Fruit fly (Drosophila melanogaster) whole organism, embryonic: ENCODE measurements around the gene Ctr1B.

Experiments
- Adf1 ChIP-seq: fragments of 200-800 bp; sonication (Bioruptor generic); IDR thresholded peaks from 2 replicates; pipeline ENCODE4 v1.3.6; 2022; ENCODE audit warnings: missing biosample characterization, missing genetic modification characterization
- Atf6 ChIP-seq: fragments of 200-800 bp; sonication (Bioruptor generic); IDR thresholded peaks from 2 replicates; pipeline ENCODE4 v1.3.6; 2022; ENCODE audit warnings: missing biosample characterization, missing genetic modification characterization
- Bdp1 ChIP-seq: fragments of 200-800 bp; sonication (Bioruptor generic); optimal IDR thresholded peaks from 3 replicates; lab custom pipeline; 2016; ENCODE audit warnings: missing biosample characterization, missing genetic modification characterization
- CG10654 ChIP-seq: fragments of 200-800 bp; sonication (Bioruptor generic); optimal IDR thresholded peaks from 2 replicates; lab custom pipeline; 2016; ENCODE audit warnings: missing biosample characterization, missing genetic modification characterization
- CG12299 ChIP-seq: fragments of 200-800 bp; sonication (Bioruptor generic); optimal IDR thresholded peaks from 2 replicates; lab custom pipeline; 2018; ENCODE audit warnings: missing biosample characterization, mild to moderate bottlenecking, missing genetic modification characterization
- CG13894 ChIP-seq: fragments of 200-800 bp; sonication (Bioruptor generic); optimal IDR thresholded peaks from 3 replicates; lab custom pipeline; 2018; ENCODE audit warnings: missing biosample characterization, mild to moderate bottlenecking, missing genetic modification characterization, moderate library complexity
- CG14667 ChIP-seq: fragments of 200-800 bp; sonication (Bioruptor generic); IDR thresholded peaks from 2 replicates; pipeline ENCODE4 v1.3.6; 2022; ENCODE audit warnings: missing biosample characterization, missing genetic modification characterization
- CG1647 ChIP-seq: fragments of 200-800 bp; sonication (Bioruptor generic); optimal IDR thresholded peaks from 3 replicates; lab custom pipeline; 2016; ENCODE audit warnings: missing biosample characterization, missing genetic modification characterization
- CG16779 ChIP-seq: fragments of 200-800 bp; sonication (Bioruptor generic); IDR thresholded peaks from 2 replicates; pipeline ENCODE4 v1.3.6; 2022; ENCODE audit warnings: missing biosample characterization, missing genetic modification characterization
- CG17359 ChIP-seq: fragments of 200-800 bp; sonication (Bioruptor generic); optimal IDR thresholded peaks from 3 replicates; lab custom pipeline; 2018; ENCODE audit warnings: missing biosample characterization, mild to moderate bottlenecking, missing genetic modification characterization, moderate library complexity
- CG17829 ChIP-seq: fragments of 200-800 bp; optimal IDR thresholded peaks from 2 replicates; lab custom pipeline; 2019; ENCODE audit warnings: missing biosample characterization, mild to moderate bottlenecking, missing genetic modification characterization, moderate library complexity
- CG18764 ChIP-seq: fragments of 200-800 bp; sonication (Bioruptor generic); optimal IDR thresholded peaks from 3 replicates; lab custom pipeline; 2016; ENCODE audit warnings: missing biosample characterization, missing genetic modification characterization
- CG2678 ChIP-seq: fragments of 200-800 bp; sonication (Bioruptor generic); optimal IDR thresholded peaks from 3 replicates; lab custom pipeline; 2019; ENCODE audit warnings: missing biosample characterization, mild to moderate bottlenecking, missing genetic modification characterization, moderate library complexity
- CG6272 ChIP-seq: fragments of 200-800 bp; sonication (Bioruptor generic); IDR thresholded peaks from 2 replicates; pipeline ENCODE4 v1.3.6; 2022; ENCODE audit warnings: missing biosample characterization, missing genetic modification characterization
- CG7987 ChIP-seq: fragments of 200-800 bp; sonication (Bioruptor generic); optimal IDR thresholded peaks from 2 replicates; lab custom pipeline; 2018; ENCODE audit warnings: missing biosample characterization, mild to moderate bottlenecking, missing genetic modification characterization, moderate library complexity
- CG8924 ChIP-seq: fragments of 200-800 bp; optimal IDR thresholded peaks from 3 replicates; lab custom pipeline; 2019; ENCODE audit warnings: missing biosample characterization, mild to moderate bottlenecking, missing genetic modification characterization, moderate library complexity
- CG9215 ChIP-seq: fragments of 200-800 bp; sonication (Bioruptor generic); IDR thresholded peaks from 2 replicates; pipeline ENCODE4 v1.3.6; 2022; ENCODE audit warnings: missing biosample characterization, missing genetic modification characterization
- CG9932 ChIP-seq: fragments of 200-800 bp; sonication (Bioruptor generic); IDR thresholded peaks from 2 replicates; pipeline ENCODE4 v1.3.6; 2022; ENCODE audit warnings: missing biosample characterization, missing genetic modification characterization
- Dfd ChIP-seq, 2 experiments: fragments of >200 bp; optimal IDR thresholded peaks; 2 replicates each; lab custom pipeline; 2017; ENCODE audit warnings: missing biosample characterization in 2 of 2, missing genetic modification characterization in 2 of 2
- Dip2 ChIP-seq: fragments of 200-800 bp; sonication (Bioruptor generic); IDR thresholded peaks from 2 replicates; pipeline ENCODE4 v1.3.6; 2022; ENCODE audit warnings: missing biosample characterization, missing genetic modification characterization
- Doc2 ChIP-seq: fragments of 200-800 bp; sonication (Bioruptor generic); IDR thresholded peaks from 2 replicates; pipeline ENCODE4 v1.3.6; 2022; ENCODE audit warnings: missing biosample characterization, missing genetic modification characterization
- Doc3 ChIP-seq: fragments of 200-800 bp; sonication (Bioruptor generic); IDR thresholded peaks from 3 replicates; pipeline ENCODE4 v1.3.6; 2022; ENCODE audit warnings: missing biosample characterization, missing genetic modification characterization; ENCODE audit not compliant: partially characterized antibody
- Ets65A ChIP-seq: fragments of 200-800 bp; sonication (Bioruptor generic); peaks from one replicate; lab custom pipeline; 2016; ENCODE audit warnings: missing biosample characterization, missing genetic modification characterization
- Gsc ChIP-seq: fragments of 200-800 bp; sonication (Bioruptor generic); IDR thresholded peaks from 2 replicates; pipeline ENCODE4 v1.3.6; 2022; ENCODE audit warnings: missing biosample characterization, missing genetic modification characterization
- HmgZ ChIP-seq: fragments of 200-800 bp; sonication (Bioruptor generic); optimal IDR thresholded peaks from 2 replicates; lab custom pipeline; 2018; ENCODE audit warnings: missing biosample characterization, mild to moderate bottlenecking, missing genetic modification characterization
- Max ChIP-seq: fragments of 200-800 bp; sonication (Bioruptor generic); optimal IDR thresholded peaks from 2 replicates; lab custom pipeline; 2016; ENCODE audit warnings: missing biosample characterization, mild to moderate bottlenecking, missing genetic modification characterization
- Oaz ChIP-seq: fragments of 200-800 bp; sonication (Bioruptor generic); IDR thresholded peaks from 2 replicates; pipeline ENCODE4 v1.3.6; 2022; ENCODE audit warnings: missing biosample characterization, missing genetic modification characterization
- Ptx1 ChIP-seq: fragments of 200-800 bp; sonication (Bioruptor generic); IDR thresholded peaks from 2 replicates; pipeline ENCODE4 v1.3.6; 2022; ENCODE audit warnings: missing biosample characterization, missing genetic modification characterization
- Rx ChIP-seq: fragments of 200-800 bp; sonication (Bioruptor generic); IDR thresholded peaks from 2 replicates; pipeline ENCODE4 v1.3.6; 2022; ENCODE audit warnings: missing biosample characterization, missing genetic modification characterization
- Taf1 ChIP-seq: fragments of 200-800 bp; sonication (Bioruptor generic); IDR thresholded peaks from 2 replicates; pipeline ENCODE4 v1.3.6; 2022; ENCODE audit warnings: missing biosample characterization, missing genetic modification characterization
- ac ChIP-seq: fragments of 200-800 bp; sonication (Bioruptor generic); optimal IDR thresholded peaks from 3 replicates; lab custom pipeline; 2017; ENCODE audit warnings: missing biosample characterization, mild to moderate bottlenecking, missing genetic modification characterization
- amos ChIP-seq: fragments of 200-800 bp; sonication (Bioruptor generic); IDR thresholded peaks from 2 replicates; pipeline ENCODE4 v1.3.6; 2022; ENCODE audit warnings: missing biosample characterization, missing genetic modification characterization; ENCODE audit not compliant: partially characterized antibody
- ato ChIP-seq: fragments of 200-800 bp; sonication (Bioruptor generic); IDR thresholded peaks from 2 replicates; pipeline ENCODE4 v1.3.6; 2022; ENCODE audit warnings: missing biosample characterization, missing genetic modification characterization; ENCODE audit not compliant: partially characterized antibody
- bcd ChIP-seq: fragments of 200-800 bp; sonication (Bioruptor generic); optimal IDR thresholded peaks from 2 replicates; lab custom pipeline; 2017; ENCODE audit warnings: missing biosample characterization, mild to moderate bottlenecking, missing genetic modification characterization
- ci ChIP-seq: fragments of 200-800 bp; sonication (Bioruptor generic); IDR thresholded peaks from 3 replicates; pipeline ENCODE4 v1.3.6; 2022; ENCODE audit warnings: missing biosample characterization, missing genetic modification characterization
- crol ChIP-seq: fragments of 200-800 bp; sonication (Bioruptor generic); IDR thresholded peaks from 2 replicates; pipeline ENCODE4 v1.3.6; 2022; ENCODE audit warnings: missing biosample characterization, missing genetic modification characterization
- danr ChIP-seq: fragments of 200-800 bp; sonication (Bioruptor generic); IDR thresholded peaks from 2 replicates; pipeline ENCODE4 v1.3.6; 2022; ENCODE audit warnings: missing biosample characterization, missing genetic modification characterization
- disco-r ChIP-seq: fragments of 200-800 bp; sonication (Bioruptor generic); optimal IDR thresholded peaks from 2 replicates; lab custom pipeline; 2016; ENCODE audit warnings: missing biosample characterization, missing genetic modification characterization
- en ChIP-seq: fragments of 200-800 bp; sonication (Bioruptor generic); optimal IDR thresholded peaks from 2 replicates; lab custom pipeline; 2016; ENCODE audit warnings: missing biosample characterization, missing genetic modification characterization
- fd102C ChIP-seq: fragments of 200-800 bp; sonication (Bioruptor generic); optimal IDR thresholded peaks from 2 replicates; lab custom pipeline; 2018; ENCODE audit warnings: missing biosample characterization, mild to moderate bottlenecking, missing genetic modification characterization, moderate library complexity
- inv ChIP-seq: fragments of 200-800 bp; sonication (Bioruptor generic); IDR thresholded peaks from 2 replicates; pipeline ENCODE4 v1.3.6; 2022; ENCODE audit warnings: missing biosample characterization, missing genetic modification characterization; ENCODE audit not compliant: partially characterized antibody
- kay ChIP-seq: fragments of 200-800 bp; sonication (Bioruptor generic); optimal IDR thresholded peaks from 2 replicates; lab custom pipeline; 2016; ENCODE audit warnings: missing biosample characterization, missing genetic modification characterization
- nerfin-2 ChIP-seq: fragments of 200-800 bp; sonication (Bioruptor generic); IDR thresholded peaks from 2 replicates; pipeline ENCODE4 v1.3.6; 2022; ENCODE audit warnings: missing biosample characterization, missing genetic modification characterization; ENCODE audit not compliant: partially characterized antibody
- oc ChIP-seq: fragments of 200-800 bp; sonication (Bioruptor generic); optimal IDR thresholded peaks from 2 replicates; lab custom pipeline; 2018; ENCODE audit warnings: missing biosample characterization, mild to moderate bottlenecking, missing genetic modification characterization, moderate library complexity
- row ChIP-seq: fragments of 200-800 bp; sonication (Bioruptor generic); IDR thresholded peaks from 3 replicates; pipeline ENCODE4 v1.3.6; 2022; ENCODE audit warnings: missing biosample characterization, missing genetic modification characterization
- sc ChIP-seq, 3 experiments: fragments of >200 bp in 2 of 3; fragments of 200-800 bp in 1 of 3; sonication (Bioruptor generic) in 1 of 3; optimal IDR thresholded peaks; 2 replicates in 2 of 3; 3 replicates in 1 of 3; lab custom pipeline; 2017; ENCODE audit warnings: mild to moderate bottlenecking in 1 of 3, missing biosample characterization in 1 of 3, missing genetic modification characterization in 1 of 3, missing genetic modification reagents in 1 of 3
- slbo ChIP-seq: fragments of 200-800 bp; sonication (Bioruptor generic); IDR thresholded peaks from 2 replicates; pipeline ENCODE4 v1.3.6; 2022; ENCODE audit warnings: missing biosample characterization, missing genetic modification characterization
- unc-4 ChIP-seq: fragments of 200-800 bp; sonication (Bioruptor generic); IDR thresholded peaks from 2 replicates; pipeline ENCODE4 v1.3.6; 2022; ENCODE audit warnings: missing biosample characterization, missing genetic modification characterization; ENCODE audit not compliant: partially characterized antibody
- wor ChIP-seq: fragments of 200-800 bp; sonication (Bioruptor generic); IDR thresholded peaks from 2 replicates; pipeline ENCODE4 v1.3.6; 2022; ENCODE audit warnings: missing biosample characterization, missing genetic modification characterization

Gene Ctr1B

dm6 chr3R:8333768-8334470 is 16.5 kb downstream of the Ctr1B start, which contains the start of gene Poxm (continued):
- TF ChIP-seq oc (tag; lab: Kevin White, UChicago) (peak; percentile 78), Taf1 (GFP tag; lab: Robert Waterston, UW) (peak; percentile 49; the same call in 1 of the 2 replicates), danr (GFP tag; lab: Robert Waterston, UW) (peak; percentile 86), CG18764 (GFP tag; lab: Kevin White, UChicago) (peak; percentile 73), Adf1 (GFP tag; lab: Robert Waterston, UW) (peak; percentile 85), CG17359 (peak; percentile 88), Max (GFP tag; lab: Kevin White, UChicago) (peak; percentile 78), Oaz (GFP tag; lab: Robert Waterston, UW) (peak; percentile 78), CG9932 (peak; percentile 71), CG14667 (GFP tag; lab: Robert Waterston, UW) (peak; percentile 90; the same call in 1 of the 2 replicates), CG9215 (GFP tag; lab: Robert Waterston, UW) (peak; percentile 89), Dfd (GFP tag; optimal IDR thresholded peaks at IDR 0.05; lab: Kevin White, UChicago) (peak in 1 of 2 experiments; percentile 83), CG13894 (tag; lab: Kevin White, UChicago) (no peak), Ptx1 (GFP tag; lab: Robert Waterston, UW) (peak; percentile 94), inv (peak; percentile 41; the same call in 1 of the 2 replicates), ac (GFP tag; lab: Kevin White, UChicago) (peak; percentile 75), Doc2 (GFP tag; lab: Robert Waterston, UW) (peak; percentile 67; the same call in 1 of the 2 replicates), Rx (peak; percentile 71), CG16779 (GFP tag; lab: Robert Waterston, UW) (no peak), wor (GFP tag; lab: Robert Waterston, UW) (peak; percentile 82; the same call in 1 of the 2 replicates), ci (0 out of 3 replicates have a peak, but pooled peaks have one; percentile 28), fd102C (GFP tag; lab: Kevin White, UChicago) (peak; percentile 1), sc (optimal IDR thresholded peaks at IDR 0.05; lab: Kevin White, UChicago) (no peak), sc (GFP tag; optimal IDR thresholded peaks at IDR 0.05; lab: Kevin White, UChicago) (peak; percentile 91), row (peak; percentile 92), CG8924 (tag; lab: Kevin White, UChicago) (peak; percentile 94), CG10654 (GFP tag; lab: Kevin White, UChicago) (peak; percentile 87), Bdp1 (GFP tag; lab: Kevin White, UChicago) (peak; percentile 44), kay (GFP tag; lab: Kevin White, UChicago) (peak; percentile 74), crol (GFP tag; lab: Robert Waterston, UW) (0 out of 2 replicates have a peak, but pooled peaks have one; percentile 26), HmgZ (tag; lab: Kevin White, UChicago) (peak; percentile 38), CG7987 (peak; percentile 55), CG12299 (peak; percentile 74), CG1647 (GFP tag; lab: Kevin White, UChicago) (peak; percentile 44), CG2678 (tag; lab: Kevin White, UChicago) (peak; percentile 96), Gsc (GFP tag; lab: Robert Waterston, UW) (peak; percentile 86), CG6272 (GFP tag; lab: Robert Waterston, UW) (peak; percentile 83), en (GFP tag; lab: Kevin White, UChicago) (no peak), disco-r (peak; percentile 3), Dip2 (peak; percentile 53), amos (no peak; the same call in none of the 2 replicates), nerfin-2 (GFP tag; lab: Robert Waterston, UW) (no peak), Ets65A (GFP tag; lab: Kevin White, UChicago) (peak; percentile 98), ato (GFP tag; lab: Robert Waterston, UW) (no peak), Atf6 (GFP tag; lab: Robert Waterston, UW) (peak; percentile 79), bcd (GFP tag; lab: Kevin White, UChicago) (peak; percentile 93), Doc3 (GFP tag; lab: Robert Waterston, UW) (no peak), CG17829 (tag; lab: Kevin White, UChicago) (peak; percentile 96), slbo (GFP tag; lab: Robert Waterston, UW) (peak; percentile 87), unc-4 (GFP tag; lab: Robert Waterston, UW) (no peak)
